Worm (Caenorhabditis elegans) whole organism, L4 larva: ENCODE data around the gene F43C11.1.

Experiments
- ces-1 ChIP-seq: fragments of 150-350 bp; sonication (generic microtip); optimal IDR thresholded peaks from 4 replicates; lab custom pipeline; 2014; ENCODE audit warnings: missing biosample characterization, missing genetic modification reagents, missing genetic modification characterization
- nhr-76 ChIP-seq: fragments of 150-350 bp; optimal IDR thresholded peaks from 2 replicates; lab custom pipeline; 2014; ENCODE audit warnings: missing biosample characterization, missing genetic modification characterization

- TF ChIP-seq ces-1 (no peak), nhr-76 (tag; lab: Kevin White, UChicago) (no peak)
These were observed 36.8 kb upstream of the F43C11.1 start, which contains the start of gene ZK1240.3 for ce11 chrII:2320097-2320496.
